Worm (Caenorhabditis elegans) whole organism, late embryonic: Measurements from ENCODE around the gene R10E8.1.

Experiments
- C08G9.2 ChIP-seq: sonication (generic microtip); optimal IDR thresholded peaks from 2 replicates; lab custom pipeline; 2016; ENCODE audit warnings: mild to moderate bottlenecking, missing genetic modification characterization, moderate library complexity, missing compliant biosample characterization
- C38D4.7 ChIP-seq: fragments of 200-800 bp; sonication (Bioruptor generic); optimal IDR thresholded peaks from 2 replicates; lab custom pipeline; 2018; ENCODE audit warnings: mild to moderate bottlenecking, missing genetic modification characterization, moderate library complexity, missing compliant biosample characterization
- K02D7.2 ChIP-seq: sonication (generic microtip); optimal IDR thresholded peaks from 2 replicates; lab custom pipeline; 2017; ENCODE audit warnings: mild to moderate bottlenecking, missing genetic modification characterization, missing compliant biosample characterization
- K09A11.1 ChIP-seq: sonication (generic microtip); optimal IDR thresholded peaks from 2 replicates; lab custom pipeline; 2017; ENCODE audit warnings: antibody characterized with exemption, mild to moderate bottlenecking, missing genetic modification characterization, missing compliant biosample characterization; ENCODE audit not compliant: insufficient read depth
- T23F11.4 ChIP-seq: fragments of 200-800 bp; sonication (Bioruptor generic); optimal IDR thresholded peaks from 2 replicates; lab custom pipeline; 2018; ENCODE audit warnings: mild to moderate bottlenecking, missing genetic modification characterization, missing compliant biosample characterization
- ahr-1 ChIP-seq: sonication (generic microtip); optimal IDR thresholded peaks from 2 replicates; lab custom pipeline; 2016; ENCODE audit warnings: missing genetic modification characterization, missing compliant biosample characterization
- ama-1 ChIP-seq: fragments of 150-350 bp; optimal IDR thresholded peaks from 2 replicates; lab custom pipeline; 2014
- ceh-14 ChIP-seq: sonication (generic microtip); optimal IDR thresholded peaks from 2 replicates; lab custom pipeline; 2016; ENCODE audit warnings: missing genotype, missing genetic modification characterization, missing compliant biosample characterization
- ceh-19 ChIP-seq: fragments of 200-800 bp; sonication (Bioruptor generic); optimal IDR thresholded peaks from 2 replicates; lab custom pipeline; 2018; ENCODE audit warnings: mild to moderate bottlenecking, missing genetic modification characterization, missing compliant biosample characterization
- ceh-22 ChIP-seq: sonication (generic microtip); optimal IDR thresholded peaks from 2 replicates; lab custom pipeline; 2017; ENCODE audit warnings: missing biosample characterization, missing genetic modification characterization
- ceh-30 ChIP-seq: fragments of 150-350 bp; optimal IDR thresholded peaks from 2 replicates; lab custom pipeline; 2014; ENCODE audit warnings: missing biosample characterization, missing genetic modification characterization
- ceh-45 ChIP-seq: fragments of 200-800 bp; sonication (Bioruptor generic); IDR thresholded peaks from 2 replicates; pipeline ENCODE4 v1.3.6; 2022; ENCODE audit warnings: missing genetic modification reagents, missing genetic modification characterization, missing compliant biosample characterization
- ceh-48 ChIP-seq: sonication (generic microtip); optimal IDR thresholded peaks from 2 replicates; lab custom pipeline; 2016; ENCODE audit warnings: missing genetic modification characterization, inconsistent platforms, missing compliant biosample characterization
- ceh-6 ChIP-seq: fragments of 200-800 bp; sonication (Bioruptor generic); optimal IDR thresholded peaks from 2 replicates; lab custom pipeline; 2018; ENCODE audit warnings: mild to moderate bottlenecking, missing genetic modification characterization, missing compliant biosample characterization
- che-1 ChIP-seq: sonication (generic microtip); optimal IDR thresholded peaks from 2 replicates; lab custom pipeline; 2016; ENCODE audit warnings: mild to moderate bottlenecking, missing genetic modification characterization, missing compliant biosample characterization
- dmd-4 ChIP-seq: sonication (generic microtip); optimal IDR thresholded peaks from 2 replicates; lab custom pipeline; 2016; ENCODE audit warnings: borderline replicate concordance, missing genetic modification characterization, missing compliant biosample characterization
- dve-1 ChIP-seq: sonication (generic microtip); optimal IDR thresholded peaks from 2 replicates; lab custom pipeline; 2017; ENCODE audit warnings: antibody characterized with exemption, mild to moderate bottlenecking, missing genetic modification characterization, missing compliant biosample characterization
- eyg-1 ChIP-seq: sonication (generic microtip); optimal IDR thresholded peaks from 2 replicates; lab custom pipeline; 2016; ENCODE audit warnings: missing genotype, missing genetic modification characterization, missing compliant biosample characterization
- fax-1 ChIP-seq: sonication (generic microtip); optimal IDR thresholded peaks from 2 replicates; lab custom pipeline; 2016; ENCODE audit warnings: missing genotype, missing genetic modification characterization, missing compliant biosample characterization
- fkh-10 ChIP-seq: fragments of 150-350 bp; optimal IDR thresholded peaks from 2 replicates; lab custom pipeline; 2014; ENCODE audit warnings: missing biosample characterization, missing genetic modification reagents, missing genetic modification characterization
- gmeb-2 ChIP-seq: sonication (generic microtip); optimal IDR thresholded peaks from 2 replicates; lab custom pipeline; 2016; ENCODE audit warnings: missing genetic modification characterization, inconsistent platforms, missing compliant biosample characterization
- hlh-8 ChIP-seq: sonication (generic microtip); optimal IDR thresholded peaks from 2 replicates; lab custom pipeline; 2016; ENCODE audit warnings: missing genotype, missing genetic modification characterization, missing compliant biosample characterization
- lim-6 ChIP-seq: sonication (generic microtip); optimal IDR thresholded peaks from 2 replicates; lab custom pipeline; 2016; ENCODE audit warnings: missing genetic modification characterization, missing compliant biosample characterization
- mec-3 ChIP-seq: sonication (generic microtip); optimal IDR thresholded peaks from 2 replicates; lab custom pipeline; 2016; ENCODE audit warnings: borderline replicate concordance, missing genetic modification characterization, missing compliant biosample characterization
- nfya-1 ChIP-seq: sonication (generic microtip); optimal IDR thresholded peaks from 2 replicates; lab custom pipeline; 2017; ENCODE audit warnings: missing genetic modification characterization, mild to moderate bottlenecking, missing compliant biosample characterization, antibody characterized with exemption, moderate library complexity
- nhr-232 ChIP-seq: sonication (generic microtip); optimal IDR thresholded peaks from 2 replicates; lab custom pipeline; 2016; ENCODE audit warnings: missing genetic modification characterization, missing compliant biosample characterization
- odd-2 ChIP-seq: sonication (generic microtip); optimal IDR thresholded peaks from 2 replicates; lab custom pipeline; 2017; ENCODE audit warnings: antibody characterized with exemption, mild to moderate bottlenecking, missing genetic modification characterization, missing compliant biosample characterization
- pag-3 ChIP-seq: sonication (generic microtip); optimal IDR thresholded peaks from 2 replicates; lab custom pipeline; 2016; ENCODE audit warnings: missing compliant biosample characterization, missing genetic modification characterization, borderline replicate concordance
- pat-9 ChIP-seq: fragments of 200-800 bp; sonication (Bioruptor generic); optimal IDR thresholded peaks from 2 replicates; lab custom pipeline; 2018; ENCODE audit warnings: mild to moderate bottlenecking, missing genetic modification characterization, moderate library complexity, missing compliant biosample characterization
- pqm-1 ChIP-seq: sonication (generic microtip); optimal IDR thresholded peaks from 2 replicates; lab custom pipeline; 2016; ENCODE audit warnings: missing genetic modification characterization, missing compliant biosample characterization
- pros-1 ChIP-seq: fragments of 150-350 bp; optimal IDR thresholded peaks from 2 replicates; lab custom pipeline; 2014; ENCODE audit warnings: missing biosample characterization, missing genetic modification reagents, missing genetic modification characterization
- rnt-1 ChIP-seq: sonication (generic microtip); optimal IDR thresholded peaks from 2 replicates; lab custom pipeline; 2016; ENCODE audit warnings: missing genetic modification characterization, missing compliant biosample characterization
- sox-2 ChIP-seq: fragments of 200-800 bp; sonication (Bioruptor generic); IDR thresholded peaks from 2 replicates; pipeline ENCODE4 v1.3.6; 2022; ENCODE audit warnings: missing genetic modification reagents, missing genetic modification characterization, missing compliant biosample characterization
- sox-4 ChIP-seq: sonication (generic microtip); optimal IDR thresholded peaks from 2 replicates; lab custom pipeline; 2017; ENCODE audit warnings: mild to moderate bottlenecking, missing genetic modification characterization, inconsistent platforms, missing compliant biosample characterization
- syd-9 ChIP-seq: sonication (generic microtip); optimal IDR thresholded peaks from 2 replicates; lab custom pipeline; 2016; ENCODE audit warnings: mild to moderate bottlenecking, missing genetic modification characterization, moderate library complexity, missing compliant biosample characterization
- ttx-3 ChIP-seq: sonication (generic microtip); optimal IDR thresholded peaks from 2 replicates; lab custom pipeline; 2016; ENCODE audit warnings: missing genetic modification reagents, missing genetic modification characterization, missing compliant biosample characterization
- unc-3 ChIP-seq, 2 experiments: fragments of 200-800 bp in 1 of 2; sonication (Bioruptor generic) in 1 of 2; sonication (generic microtip) in 1 of 2; conservative IDR thresholded peaks in 1 of 2; optimal IDR thresholded peaks in 1 of 2; 2 replicates each; pipeline versions ENCODE4 v1.3.6 to Lab custom; 2016 to 2022; ENCODE audit warnings: missing compliant biosample characterization in 2 of 2, missing genetic modification characterization in 2 of 2, missing genetic modification reagents in 1 of 2
- unc-42 ChIP-seq: sonication (generic microtip); optimal IDR thresholded peaks from 2 replicates; lab custom pipeline; 2016; ENCODE audit warnings: missing genotype, missing genetic modification characterization, missing compliant biosample characterization
- unc-86 ChIP-seq: sonication (generic microtip); optimal IDR thresholded peaks from 2 replicates; lab custom pipeline; 2016; ENCODE audit warnings: missing genetic modification characterization, missing compliant biosample characterization
- ztf-16 ChIP-seq: sonication (generic microtip); optimal IDR thresholded peaks from 2 replicates; lab custom pipeline; 2017; ENCODE audit warnings: missing genetic modification characterization, missing compliant biosample characterization

The R10E8.1 gene

ce11 chrV:18290642-18291041 is 38.4 kb upstream of the R10E8.1 start, which contains the start of gene Y51A2A.4:
Gene Y51A2A.4, plus strand, starts transcription at chrV:18290942.
- no peak for TF ChIP-seq syd-9 (tag; lab: Kevin White, UChicago)
- TF ChIP-seq eyg-1, result no peak
- TF ChIP-seq nfya-1 (tag; lab: Kevin White, UChicago), result no peak
- no peak for TF ChIP-seq unc-3 (GFP tag; conservative IDR thresholded peaks at IDR 0.05; lab: Robert Waterston, UW)
- no peak for TF ChIP-seq unc-3 (tag; optimal IDR thresholded peaks at IDR 0.05; lab: Kevin White, UChicago)
- TF ChIP-seq ceh-45, result no peak
- TF ChIP-seq ama-1 (lab: Kevin White, UChicago), result no peak
- no peak for TF ChIP-seq pat-9
- no peak for TF ChIP-seq fax-1 (tag; lab: Kevin White, UChicago)
- TF ChIP-seq sox-4 (tag; lab: Kevin White, UChicago), result no peak
- TF ChIP-seq K02D7.2 (tag; lab: Kevin White, UChicago), result no peak
- TF ChIP-seq pros-1 (tag; lab: Kevin White, UChicago), result no peak
- TF ChIP-seq nhr-232 (tag; lab: Kevin White, UChicago), result no peak
- TF ChIP-seq sox-2 (GFP tag; lab: Robert Waterston, UW), result no peak
- no peak for TF ChIP-seq ceh-19 (GFP tag; lab: Kevin White, UChicago)
- TF ChIP-seq unc-42 (tag; lab: Kevin White, UChicago), result no peak
- no peak for TF ChIP-seq C08G9.2 (tag; lab: Kevin White, UChicago)
- TF ChIP-seq ztf-16 (tag; lab: Kevin White, UChicago), result no peak
- no peak for TF ChIP-seq che-1
- TF ChIP-seq T23F11.4 (GFP tag; lab: Kevin White, UChicago), result no peak
- TF ChIP-seq C38D4.7 (GFP tag; lab: Kevin White, UChicago), result no peak

DNA sequence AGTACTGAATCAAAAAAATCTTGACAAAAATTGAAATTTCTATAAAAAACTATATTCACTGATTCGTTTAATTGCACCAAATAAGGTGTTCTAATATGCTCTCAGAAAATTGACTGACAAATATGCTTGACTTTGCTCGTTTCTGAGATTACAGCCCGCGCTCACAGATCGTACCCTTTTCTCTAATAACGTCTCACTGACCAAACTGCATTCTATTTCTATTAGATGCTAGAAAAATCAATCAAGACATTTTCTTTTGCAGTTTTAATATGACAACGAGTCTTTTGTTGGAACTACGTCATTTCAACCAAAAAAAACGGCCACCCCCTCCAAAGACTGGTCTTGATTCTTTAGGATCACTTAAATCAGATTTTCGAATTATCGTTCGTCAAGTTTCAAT is 30.4 kb upstream of the R10E8.1 start, which contains the start of gene clec-247:
Gene clec-247 (plus strand): TSS at position 301 of the 400 bp plus-strand sequence.
- TF ChIP-seq ahr-1 (tag; lab: Kevin White, UChicago) (no peak), pqm-1 (tag; lab: Kevin White, UChicago) (no peak), ceh-30 (no peak), dmd-4 (no peak), odd-2 (tag; lab: Kevin White, UChicago) (no peak), ceh-22 (no peak), ceh-14 (no peak), ceh-45 (no peak), rnt-1 (tag; lab: Kevin White, UChicago) (no peak), ttx-3 (tag; lab: Kevin White, UChicago) (no peak), mec-3 (tag; lab: Kevin White, UChicago) (no peak), fkh-10 (GFP tag; lab: Kevin White, UChicago) (no peak), pag-3 (tag; lab: Kevin White, UChicago) (no peak), K09A11.1 (tag; lab: Kevin White, UChicago) (no peak), ceh-19 (GFP tag; lab: Kevin White, UChicago) (no peak), lim-6 (tag; lab: Kevin White, UChicago) (no peak), hlh-8 (tag; lab: Kevin White, UChicago) (no peak), ceh-48 (tag; lab: Kevin White, UChicago) (no peak), eyg-1 (no peak)

DNA sequence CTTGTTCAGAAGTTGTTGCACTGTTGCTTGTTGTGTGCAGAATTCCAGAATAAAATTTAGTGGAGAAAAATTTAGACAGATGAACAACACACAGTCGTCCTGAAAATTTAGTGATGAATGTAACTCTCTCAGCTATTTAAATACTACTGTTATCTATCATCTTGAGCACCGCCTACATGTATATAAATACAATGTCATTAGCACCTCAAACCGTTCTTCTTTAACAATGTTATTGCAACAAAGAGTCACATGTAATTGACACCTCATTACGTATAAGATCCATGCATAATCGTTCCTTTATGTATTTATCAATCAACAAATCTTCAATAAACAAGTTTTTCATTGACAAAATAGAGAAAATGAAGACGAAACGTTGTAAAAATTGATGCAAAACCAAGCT is 28.6 kb upstream of the R10E8.1 start, which contains the start of gene Y51A2A.16:
Gene Y51A2A.16 (minus strand): TSS at position 101 of the 400 bp plus-strand sequence.
- TF ChIP-seq nfya-1 (tag; lab: Kevin White, UChicago) (no peak), gmeb-2 (tag; lab: Kevin White, UChicago) (no peak), unc-86 (tag; lab: Kevin White, UChicago) (no peak), ceh-6 (GFP tag; lab: Kevin White, UChicago) (no peak), mec-3 (tag; lab: Kevin White, UChicago) (no peak), pqm-1 (tag; lab: Kevin White, UChicago) (no peak), ceh-45 (no peak), dve-1 (tag; lab: Kevin White, UChicago) (no peak), sox-4 (tag; lab: Kevin White, UChicago) (no peak)
